Worm (Caenorhabditis elegans): ENCODE measurements around the gene clec-149.

clec-149 gene

DNA sequence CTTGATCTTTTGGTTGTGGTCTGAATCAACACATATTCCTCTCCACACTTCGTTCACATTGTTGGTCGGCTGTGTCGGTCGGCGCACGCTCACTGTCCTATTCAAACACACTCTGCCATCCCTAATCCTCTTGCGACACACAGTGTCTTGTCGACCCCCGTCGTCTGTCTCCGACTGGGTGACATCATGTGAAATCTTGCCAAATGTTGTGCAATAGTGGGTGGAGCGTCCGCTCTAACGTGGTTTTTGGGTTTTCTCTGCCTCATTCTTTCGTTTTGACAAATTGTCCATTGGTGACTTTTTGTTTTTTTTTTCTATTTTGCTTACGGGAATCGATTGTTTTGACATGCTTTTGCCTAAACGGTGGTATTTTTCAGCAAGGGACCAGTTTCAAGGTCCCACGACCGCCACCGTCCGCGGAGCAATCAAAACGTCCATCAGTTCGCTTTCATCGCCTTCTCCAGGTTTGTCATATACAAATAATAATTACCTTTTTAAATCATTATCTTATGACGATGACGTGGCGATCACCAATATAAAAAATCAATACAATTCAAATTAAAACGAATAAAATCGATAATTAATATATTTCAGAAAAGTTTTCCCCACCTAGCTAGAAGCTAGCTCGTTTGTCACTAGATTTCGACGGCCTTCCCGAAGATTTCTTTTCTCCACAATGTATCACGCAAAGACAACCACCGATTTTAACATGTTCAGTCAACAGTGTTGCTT is 10.9 kb downstream of the clec-149 start (continued):
- TF ChIP-seq ztf-11 (tag; optimal IDR thresholded peaks at IDR 0.05) (no peak), ZK546.5 (tag; optimal IDR thresholded peaks at IDR 0.05) (peak in 1 of 2 experiments; percentile 38), nhr-76 (tag; optimal IDR thresholded peaks at IDR 0.05) (peak; percentile 37), mdl-1 (tag; optimal IDR thresholded peaks at IDR 0.05) (peak; percentile 86 to 98), hmg-1.1 (GFP tag; IDR thresholded peaks at IDR 0.05) (peak; percentile 90), spr-3 (GFP tag; optimal IDR thresholded peaks at IDR 0.05) (no peak), F37D6.2 (tag; optimal IDR thresholded peaks at IDR 0.05) (peak; percentile 32), nhr-6 (tag; optimal IDR thresholded peaks at IDR 0.05) (peak; percentile 74), hlh-30 (tag; optimal IDR thresholded peaks at IDR 0.05; ENCODE audit: insufficient read depth) (peak; percentile 98), F44E2.7 (GFP tag; IDR thresholded peaks at IDR 0.05) (no peak), mes-2 (tag; optimal IDR thresholded peaks at IDR 0.05; ENCODE audit: poor library complexity, severe bottlenecking) (peak; percentile 69), ceh-82 (tag; optimal IDR thresholded peaks at IDR 0.05) (no peak), dmd-9 (GFP tag; IDR thresholded peaks at IDR 0.05) (peak; percentile 72; the same call in 1 of the 2 replicates), nhr-10 (tag; optimal IDR thresholded peaks at IDR 0.05) (peak; percentile 88), fos-1 (tag; optimal IDR thresholded peaks at IDR 0.05) (peak; percentile 78), ctbp-1 (GFP tag; IDR thresholded peaks at IDR 0.05) (peak; percentile 82), nhr-41 (GFP tag; IDR thresholded peaks at IDR 0.05) (no peak), lir-3 (tag; optimal IDR thresholded peaks at IDR 0.05) (no peak), egl-27 (tag; optimal IDR thresholded peaks at IDR 0.05) (no peak), unc-39 (tag; optimal IDR thresholded peaks at IDR 0.05) (no peak), F26F4.8 (GFP tag; conservative IDR thresholded peaks at IDR 0.05) (no peak), lin-38 (GFP tag; IDR thresholded peaks at IDR 0.05) (peak; percentile 70), snpc-4 (tag; optimal IDR thresholded peaks at IDR 0.05) (no peak), lin-13 (GFP tag; optimal IDR thresholded peaks at IDR 0.05) (peak; percentile 78), egl-43 (GFP tag; IDR thresholded peaks at IDR 0.05) (peak; percentile 78), Y75B8A.6 (GFP tag; IDR thresholded peaks at IDR 0.05) (no peak), daf-19 (GFP tag; conservative IDR thresholded peaks at IDR 0.05) (no peak), lin-15B (tag; optimal IDR thresholded peaks at IDR 0.05) (no peak), nhr-102 (tag; optimal IDR thresholded peaks at IDR 0.05) (peak; percentile 76), fkh-10 (GFP tag; optimal IDR thresholded peaks at IDR 0.05) (peak; percentile 96), pha-4 (GFP tag; IDR thresholded peaks at IDR 0.05) (peak; percentile 79), pha-4 (tag; optimal IDR thresholded peaks at IDR 0.05) (peak; percentile 75), nhr-25 (tag; optimal IDR thresholded peaks at IDR 0.05; ENCODE audit: borderline replicate concordance, insufficient read depth) (peak; percentile 92), ceh-62 (tag; optimal IDR thresholded peaks at IDR 0.05) (no peak), mxl-2 (GFP tag; conservative IDR thresholded peaks at IDR 0.05) (0 out of 2 replicates have a peak, but pooled peaks have one; percentile 3), zag-1 (tag; optimal IDR thresholded peaks at IDR 0.05) (peak; percentile 10), nhr-111 (GFP tag; optimal IDR thresholded peaks at IDR 0.05) (no peak), Y48G9A.11 (GFP tag; IDR thresholded peaks at IDR 0.05) (no peak), hlh-11 (tag; optimal IDR thresholded peaks at IDR 0.05) (peak; percentile 98), F49E8.2 (tag; optimal IDR thresholded peaks at IDR 0.05; ENCODE audit: borderline replicate concordance) (no peak), attf-4 (tag; optimal IDR thresholded peaks at IDR 0.05) (peak; percentile 1), ceh-44 (GFP tag; IDR thresholded peaks at IDR 0.05) (no peak), jun-1 (tag; optimal IDR thresholded peaks at IDR 0.05) (peak; percentile 85), ces-1 (GFP tag; optimal IDR thresholded peaks at IDR 0.05) (no peak), ceh-20 (GFP tag; IDR thresholded peaks at IDR 0.05) (peak; percentile 88), T26A8.4 (GFP tag; IDR thresholded peaks at IDR 0.05) (peak; percentile 81), unc-62 (GFP tag; optimal IDR thresholded peaks at IDR 0.05 in 1 of 2) (peak; percentile 25 to 100), unc-62 (tag; optimal IDR thresholded peaks at IDR 0.05) (no peak), ceh-28 (tag; optimal IDR thresholded peaks at IDR 0.05) (peak; percentile 66), skn-1 (tag; optimal IDR thresholded peaks at IDR 0.05) (no peak), ama-1 (optimal IDR thresholded peaks at IDR 0.05) (peak; percentile 97)
